Fruit fly (Drosophila melanogaster) whole organism, embryonic: ENCODE data around the gene CG13367.

Source experiments
- Asciz ChIP-seq: fragments of 200-800 bp; sonication (Bioruptor generic); optimal IDR thresholded peaks from 2 replicates; lab custom pipeline; 2017; ENCODE audit warnings: missing biosample characterization, mild to moderate bottlenecking, missing genetic modification characterization, missing genetic modification reagents
- Blimp-1 ChIP-seq: fragments of 200-800 bp; sonication (Bioruptor generic); optimal IDR thresholded peaks from 3 replicates; lab custom pipeline; 2018; ENCODE audit warnings: missing biosample characterization, missing genetic modification characterization, mild to moderate bottlenecking, moderate library complexity, missing genetic modification reagents
- CG10654 ChIP-seq: fragments of 200-800 bp; sonication (Bioruptor generic); optimal IDR thresholded peaks from 2 replicates; lab custom pipeline; 2016; ENCODE audit warnings: missing biosample characterization, missing genetic modification characterization
- CG10979 ChIP-seq: fragments of 200-800 bp; sonication (Bioruptor generic); optimal IDR thresholded peaks from 2 replicates; lab custom pipeline; 2018; ENCODE audit warnings: missing biosample characterization, mild to moderate bottlenecking, missing genetic modification characterization, moderate library complexity
- CG12104 ChIP-seq: fragments of 200-800 bp; sonication (Bioruptor generic); optimal IDR thresholded peaks from 3 replicates; lab custom pipeline; 2016; ENCODE audit warnings: missing biosample characterization, missing genetic modification characterization
- CG13624 ChIP-seq: fragments of 200-800 bp; sonication (Bioruptor generic); optimal IDR thresholded peaks from 2 replicates; lab custom pipeline; 2016; ENCODE audit warnings: missing biosample characterization, missing genetic modification characterization
- CG15011 ChIP-seq: fragments of 200-800 bp; sonication (Bioruptor generic); optimal IDR thresholded peaks from 3 replicates; lab custom pipeline; 2018; ENCODE audit warnings: missing biosample characterization, mild to moderate bottlenecking, missing genetic modification characterization
- CG15514 ChIP-seq: fragments of 200-800 bp; sonication (Bioruptor generic); optimal IDR thresholded peaks from 3 replicates; lab custom pipeline; 2017; ENCODE audit warnings: missing biosample characterization, missing genetic modification characterization, mild to moderate bottlenecking, moderate library complexity, missing genetic modification reagents
- CG1603 ChIP-seq: fragments of 200-800 bp; sonication (Bioruptor generic); optimal IDR thresholded peaks from 2 replicates; lab custom pipeline; 2019; ENCODE audit warnings: missing biosample characterization, mild to moderate bottlenecking, missing genetic modification characterization, moderate library complexity
- CG16779 ChIP-seq: fragments of 200-800 bp; sonication (Bioruptor generic); IDR thresholded peaks from 2 replicates; pipeline ENCODE4 v1.3.6; 2022; ENCODE audit warnings: missing biosample characterization, missing genetic modification characterization
- CG31388 ChIP-seq: fragments of 200-800 bp; sonication (Bioruptor generic); optimal IDR thresholded peaks from 2 replicates; lab custom pipeline; 2016; ENCODE audit warnings: missing biosample characterization, missing genetic modification characterization
- CG4404 ChIP-seq: fragments of 200-800 bp; sonication (Bioruptor generic); IDR thresholded peaks from 2 replicates; pipeline ENCODE4 v1.3.6; 2022; ENCODE audit warnings: missing biosample characterization, missing genetic modification characterization
- CG4617 ChIP-seq: fragments of 200-800 bp; sonication (Bioruptor generic); optimal IDR thresholded peaks from 3 replicates; lab custom pipeline; 2016; ENCODE audit warnings: missing biosample characterization, missing genetic modification characterization, borderline replicate concordance
- CG7556 ChIP-seq: fragments of 200-800 bp; sonication (Bioruptor generic); optimal IDR thresholded peaks from 2 replicates; lab custom pipeline; 2017; ENCODE audit warnings: missing biosample characterization, mild to moderate bottlenecking, missing genetic modification characterization
- CG7745 ChIP-seq: fragments of 200-800 bp; sonication (Bioruptor generic); optimal IDR thresholded peaks from 2 replicates; lab custom pipeline; 2018; ENCODE audit warnings: missing biosample characterization, mild to moderate bottlenecking, missing genetic modification characterization, moderate library complexity
- CG7786 ChIP-seq: fragments of 200-800 bp; sonication (Bioruptor generic); optimal IDR thresholded peaks from 2 replicates; lab custom pipeline; 2016; ENCODE audit warnings: missing biosample characterization, missing genetic modification characterization
- CG8290 ChIP-seq, 3 experiments: fragments of 200-800 bp; sonication (Bioruptor generic); optimal IDR thresholded peaks; 2 replicates each; lab custom pipeline; 2016 to 2019; ENCODE audit warnings: missing biosample characterization in 3 of 3, missing genetic modification characterization in 3 of 3, mild to moderate bottlenecking in 2 of 3, moderate library complexity in 1 of 3
- CG9727 ChIP-seq: fragments of 200-800 bp; sonication (Bioruptor generic); optimal IDR thresholded peaks from 3 replicates; lab custom pipeline; 2017; ENCODE audit warnings: missing biosample characterization, mild to moderate bottlenecking, missing genetic modification characterization
- Camta ChIP-seq: fragments of 200-800 bp; sonication (Bioruptor generic); optimal IDR thresholded peaks from 2 replicates; lab custom pipeline; 2016; ENCODE audit warnings: missing biosample characterization, missing genetic modification characterization
- CoRest ChIP-seq: fragments of 200-800 bp; sonication (Bioruptor generic); optimal IDR thresholded peaks from 3 replicates; lab custom pipeline; 2018; ENCODE audit warnings: missing biosample characterization, mild to moderate bottlenecking, missing genetic modification characterization, moderate library complexity
- D19A ChIP-seq: fragments of 200-800 bp; optimal IDR thresholded peaks from 3 replicates; lab custom pipeline; 2019; ENCODE audit warnings: missing biosample characterization, mild to moderate bottlenecking, missing genetic modification characterization, moderate library complexity
- E2f2 ChIP-seq: fragments of 200-800 bp; sonication (Bioruptor generic); IDR thresholded peaks from 2 replicates; pipeline ENCODE4 v1.3.6; 2022; ENCODE audit warnings: missing biosample characterization, missing genetic modification characterization
- Fer1 ChIP-seq: fragments of 200-800 bp; sonication (Bioruptor generic); optimal IDR thresholded peaks from 2 replicates; lab custom pipeline; 2017; ENCODE audit warnings: missing biosample characterization, mild to moderate bottlenecking, missing genetic modification characterization
- Gsc ChIP-seq: fragments of 200-800 bp; sonication (Bioruptor generic); IDR thresholded peaks from 2 replicates; pipeline ENCODE4 v1.3.6; 2022; ENCODE audit warnings: missing biosample characterization, missing genetic modification characterization
- HLH3B ChIP-seq: fragments of 200-800 bp; sonication (Bioruptor generic); IDR thresholded peaks from 2 replicates; pipeline ENCODE4 v1.3.6; 2022; ENCODE audit warnings: missing biosample characterization, missing genetic modification characterization
- Hr78 ChIP-seq, 2 experiments: fragments of 200-800 bp in 1 of 2; fragments of >200 bp in 1 of 2; sonication (Bioruptor generic) in 1 of 2; optimal IDR thresholded peaks; 2 replicates each; lab custom pipeline; 2017 to 2019; ENCODE audit warnings: missing biosample characterization in 2 of 2, missing genetic modification characterization in 2 of 2, mild to moderate bottlenecking in 1 of 2, moderate library complexity in 1 of 2
- Oli ChIP-seq: fragments of 200-800 bp; sonication (Bioruptor generic); optimal IDR thresholded peaks from 2 replicates; lab custom pipeline; 2018; ENCODE audit warnings: missing biosample characterization, mild to moderate bottlenecking, missing genetic modification characterization, moderate library complexity
- Optix ChIP-seq: fragments of 200-800 bp; sonication (Bioruptor generic); IDR thresholded peaks from 3 replicates; pipeline ENCODE4 v1.3.6; 2022; ENCODE audit warnings: missing biosample characterization, missing genetic modification characterization
- ab ChIP-seq: fragments of 200-800 bp; sonication (Bioruptor generic); optimal IDR thresholded peaks from 2 replicates; lab custom pipeline; 2016; ENCODE audit warnings: missing biosample characterization, missing genetic modification characterization
- bsh ChIP-seq, 2 experiments: fragments of 200-800 bp; sonication (Bioruptor generic); optimal IDR thresholded peaks; 2 replicates each; lab custom pipeline; 2017 to 2018; ENCODE audit warnings: mild to moderate bottlenecking in 2 of 2, missing biosample characterization in 2 of 2, missing genetic modification characterization in 2 of 2, moderate library complexity in 1 of 2
- cas ChIP-seq: fragments of 200-800 bp; sonication (Bioruptor generic); IDR thresholded peaks from 2 replicates; pipeline ENCODE4 v1.3.6; 2022; ENCODE audit warnings: missing biosample characterization, missing genetic modification characterization
- cato ChIP-seq: fragments of 200-800 bp; sonication (Bioruptor generic); optimal IDR thresholded peaks from 2 replicates; lab custom pipeline; 2016; ENCODE audit warnings: missing biosample characterization, missing genetic modification characterization, borderline replicate concordance
- dmrt11E ChIP-seq: fragments of 200-800 bp; sonication (Bioruptor generic); optimal IDR thresholded peaks from 3 replicates; lab custom pipeline; 2018; ENCODE audit warnings: missing biosample characterization, mild to moderate bottlenecking, missing genetic modification characterization, moderate library complexity
- grau ChIP-seq: fragments of 200-800 bp; optimal IDR thresholded peaks from 3 replicates; lab custom pipeline; 2019; ENCODE audit warnings: missing biosample characterization, mild to moderate bottlenecking, missing genetic modification characterization, moderate library complexity
- gro ChIP-seq: fragments of 200-800 bp; sonication (Bioruptor generic); optimal IDR thresholded peaks from 2 replicates; lab custom pipeline; 2016; ENCODE audit warnings: missing biosample characterization, missing genetic modification characterization
- gt ChIP-seq: fragments of 200-800 bp; sonication (Bioruptor generic); IDR thresholded peaks from 2 replicates; pipeline ENCODE4 v1.3.6; 2022; ENCODE audit warnings: missing biosample characterization, missing genetic modification characterization
- lilli ChIP-seq: fragments of 200-800 bp; sonication (Bioruptor generic); optimal IDR thresholded peaks from 3 replicates; lab custom pipeline; 2016; ENCODE audit warnings: missing biosample characterization, missing genetic modification characterization
- nmo ChIP-seq: fragments of 200-800 bp; sonication (Bioruptor generic); optimal IDR thresholded peaks from 2 replicates; lab custom pipeline; 2018; ENCODE audit warnings: missing biosample characterization, mild to moderate bottlenecking, missing genetic modification characterization, moderate library complexity
- nom ChIP-seq: fragments of 200-800 bp; sonication (Bioruptor generic); optimal IDR thresholded peaks from 2 replicates; lab custom pipeline; 2017; ENCODE audit warnings: missing biosample characterization, missing genetic modification characterization, mild to moderate bottlenecking, moderate library complexity, missing genetic modification reagents
- otp ChIP-seq: fragments of 200-800 bp; sonication (Bioruptor generic); IDR thresholded peaks from 3 replicates; pipeline ENCODE4, ENCODE4 v1.3.6; 2022; ENCODE audit warnings: missing biosample characterization, missing genetic modification characterization
- pb ChIP-seq: fragments of 200-800 bp; sonication (Bioruptor generic); optimal IDR thresholded peaks from 3 replicates; lab custom pipeline; 2016; ENCODE audit warnings: missing biosample characterization, missing genetic modification characterization
- pzg ChIP-seq: fragments of 200-800 bp; sonication (Bioruptor generic); optimal IDR thresholded peaks from 3 replicates; lab custom pipeline; 2018; ENCODE audit warnings: missing biosample characterization, mild to moderate bottlenecking, missing genetic modification characterization, moderate library complexity
- repo ChIP-seq: fragments of 200-800 bp; sonication (Bioruptor generic); optimal IDR thresholded peaks from 2 replicates; lab custom pipeline; 2016; ENCODE audit warnings: missing biosample characterization, missing genetic modification characterization
- sima ChIP-seq: fragments of 200-800 bp; sonication (Bioruptor generic); optimal IDR thresholded peaks from 2 replicates; lab custom pipeline; 2016; ENCODE audit warnings: missing biosample characterization, missing genetic modification characterization
- sisA ChIP-seq: fragments of 200-800 bp; sonication (Bioruptor generic); IDR thresholded peaks from 2 replicates; pipeline ENCODE4 v1.3.6; 2022; ENCODE audit warnings: missing biosample characterization, missing genetic modification characterization
- tll ChIP-seq, 2 experiments: fragments of 200-800 bp in 1 of 2; fragments of >200 bp in 1 of 2; sonication (Bioruptor generic) in 1 of 2; optimal IDR thresholded peaks; 2 replicates each; lab custom pipeline; 2017 to 2019; ENCODE audit warnings: missing biosample characterization in 2 of 2, missing genetic modification characterization in 2 of 2, mild to moderate bottlenecking in 1 of 2, moderate library complexity in 1 of 2
- toy ChIP-seq: fragments of 200-800 bp; sonication (Bioruptor generic); IDR thresholded peaks from 2 replicates; pipeline ENCODE4 v1.3.6; 2022; ENCODE audit warnings: missing biosample characterization, missing genetic modification characterization
- ttk ChIP-seq: fragments of 200-800 bp; sonication (Bioruptor generic); IDR thresholded peaks from 2 replicates; pipeline ENCODE4 v2.1.2; 2022; ENCODE audit warnings: missing biosample characterization, missing genetic modification characterization
- tup ChIP-seq: fragments of 200-800 bp; sonication (Bioruptor generic); optimal IDR thresholded peaks from 2 replicates; lab custom pipeline; 2016; ENCODE audit warnings: missing biosample characterization, mild to moderate bottlenecking, missing genetic modification characterization, moderate library complexity

Gene CG13367

DNA sequence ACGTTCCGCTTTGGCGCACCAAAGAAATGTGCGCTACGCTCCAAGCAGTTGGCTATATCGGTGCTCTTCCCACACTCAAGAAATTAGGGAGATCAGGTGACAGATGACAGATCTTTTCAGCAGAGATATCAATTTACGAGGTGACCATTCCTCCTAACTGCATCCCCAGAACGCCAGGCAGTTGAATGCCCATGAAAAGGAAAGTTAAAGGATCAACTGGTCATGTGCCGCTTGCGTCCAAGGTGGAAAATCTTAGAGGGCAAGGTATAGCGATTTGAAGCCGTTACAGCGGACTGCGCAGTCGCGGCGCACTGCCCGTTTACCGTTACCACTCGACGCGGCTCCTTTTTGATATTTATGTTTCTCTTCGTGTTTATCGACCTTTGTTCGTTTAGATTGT is 26.0 kb upstream of the CG13367 start (continued):
- no peak for TF ChIP-seq Blimp-1 (GFP tag; lab: Kevin White, UChicago)
- TF ChIP-seq E2f2 = 0 out of 2 replicates have a peak, but pooled peaks have one; percentile 13
- TF ChIP-seq dmrt11E (tag; lab: Kevin White, UChicago) = no peak
- peak; percentile 33; the same call in 1 of the 2 replicates for TF ChIP-seq sisA
- TF ChIP-seq cato (GFP tag; lab: Kevin White, UChicago) = no peak
- no peak for TF ChIP-seq otp
- no peak for TF ChIP-seq CG8290 (GFP tag; optimal IDR thresholded peaks at IDR 0.05; lab: Kevin White, UChicago)
- peak in 1 of 2 experiments; percentile 27 for TF ChIP-seq CG8290 (tag; optimal IDR thresholded peaks at IDR 0.05; lab: Kevin White, UChicago)
- TF ChIP-seq CG10979 (tag; lab: Kevin White, UChicago) = peak; percentile 16
- peak; percentile 46 for TF ChIP-seq lilli (GFP tag; lab: Kevin White, UChicago)
- TF ChIP-seq nom = no peak
- TF ChIP-seq CG10654 (GFP tag; lab: Kevin White, UChicago) = no peak
- peak; percentile 15 for TF ChIP-seq CG7556 (GFP tag; lab: Kevin White, UChicago)
- TF ChIP-seq pzg (GFP tag; lab: Kevin White, UChicago) = no peak
- no peak for TF ChIP-seq CG15514
- 0 out of 2 replicates have a peak, but pooled peaks have one; percentile 21 for TF ChIP-seq HLH3B (GFP tag; lab: Robert Waterston, UW)
- TF ChIP-seq CG4617 = no peak
- TF ChIP-seq gt (GFP tag; lab: Robert Waterston, UW) = no peak
- TF ChIP-seq CG12104 (GFP tag; lab: Kevin White, UChicago) = no peak
- TF ChIP-seq pb (GFP tag; lab: Kevin White, UChicago) = peak; percentile 11
- TF ChIP-seq CG13624 = no peak
- peak; percentile 20 for TF ChIP-seq CoRest (tag; lab: Kevin White, UChicago)
- no peak for TF ChIP-seq CG31388 (GFP tag; lab: Kevin White, UChicago)
- peak; percentile 34 for TF ChIP-seq D19A (tag; lab: Kevin White, UChicago)
- TF ChIP-seq cas (GFP tag; lab: Robert Waterston, UW) = no peak
- no peak for TF ChIP-seq Hr78 (GFP tag; optimal IDR thresholded peaks at IDR 0.05; lab: Kevin White, UChicago)
- 0 out of 3 replicates have a peak, but pooled peaks have one; percentile 26 for TF ChIP-seq Optix
- peak; percentile 3 for TF ChIP-seq Fer1
- TF ChIP-seq Gsc (GFP tag; lab: Robert Waterston, UW) = no peak
- peak; percentile 20; the same call in 1 of the 2 replicates for TF ChIP-seq CG4404
- TF ChIP-seq gro = peak; percentile 12
- TF ChIP-seq ab (GFP tag; lab: Kevin White, UChicago) = no peak
- TF ChIP-seq CG7745 (tag; lab: Kevin White, UChicago) = no peak
- no peak for TF ChIP-seq CG16779 (GFP tag; lab: Robert Waterston, UW)
- no peak for TF ChIP-seq toy (GFP tag; lab: Robert Waterston, UW)
- TF ChIP-seq tup = no peak
- TF ChIP-seq CG7786 = peak; percentile 53
- 0 out of 2 replicates have a peak, but pooled peaks have one; percentile 31 for TF ChIP-seq ttk (GFP tag; lab: Robert Waterston, UW)
- peak; percentile 45 for TF ChIP-seq grau (tag; lab: Kevin White, UChicago)
- peak in 1 of 2 experiments; percentile 25 for TF ChIP-seq bsh (GFP tag; optimal IDR thresholded peaks at IDR 0.05; lab: Kevin White, UChicago)
- TF ChIP-seq sima (GFP tag; lab: Kevin White, UChicago) = no peak
- TF ChIP-seq Asciz (GFP tag; lab: Kevin White, UChicago) = no peak
- peak; percentile 37 for TF ChIP-seq CG1603 (tag; lab: Kevin White, UChicago)
- TF ChIP-seq nmo (GFP tag; lab: Kevin White, UChicago) = peak; percentile 39
- no peak for TF ChIP-seq CG15011 (GFP tag; lab: Kevin White, UChicago)
- TF ChIP-seq Camta (GFP tag; lab: Kevin White, UChicago) = no peak
- peak; percentile 42 for TF ChIP-seq CG9727 (GFP tag; lab: Kevin White, UChicago)
- no peak for TF ChIP-seq repo
- peak; percentile 22 for TF ChIP-seq Oli
- no peak for TF ChIP-seq tll (GFP tag; optimal IDR thresholded peaks at IDR 0.05; lab: Kevin White, UChicago)
